Fruit fly (Drosophila melanogaster) whole organism, pupa: ENCODE results near the gene inaF-C.

ENCODE experiments used
- CG10348 ChIP-seq: fragments of 200-800 bp; sonication (Bioruptor generic); IDR thresholded peaks from 2 replicates; pipeline ENCODE4 v1.3.6; 2022; ENCODE audit warnings: missing biosample characterization, missing genetic modification characterization
- CG12605 ChIP-seq: fragments of 200-800 bp; sonication (Bioruptor generic); IDR thresholded peaks from 2 replicates; pipeline ENCODE4 v1.3.6; 2022; ENCODE audit warnings: missing biosample characterization, missing genetic modification characterization
- CG13204 ChIP-seq: fragments of 200-800 bp; sonication (Bioruptor generic); optimal IDR thresholded peaks from 2 replicates; lab custom pipeline; 2018; ENCODE audit warnings: missing biosample characterization, mild to moderate bottlenecking, missing genetic modification characterization, moderate library complexity
- CG4496 ChIP-seq: fragments of 200-800 bp; sonication (Bioruptor generic); IDR thresholded peaks from 3 replicates; pipeline ENCODE4 v1.3.6; 2022; ENCODE audit warnings: missing biosample characterization, missing genetic modification characterization
- CG8301 ChIP-seq: fragments of 200-800 bp; sonication (Bioruptor generic); optimal IDR thresholded peaks from 2 replicates; lab custom pipeline; 2018; ENCODE audit warnings: missing biosample characterization, mild to moderate bottlenecking, missing genetic modification characterization
- EcR ChIP-seq: fragments of 200-800 bp; sonication (Bioruptor generic); optimal IDR thresholded peaks from 3 replicates; lab custom pipeline; 2019; ENCODE audit warnings: missing biosample characterization, missing genetic modification characterization, mild to moderate bottlenecking, moderate library complexity, missing genetic modification reagents
- Snoo ChIP-seq: fragments of 200-800 bp; sonication (Bioruptor generic); optimal IDR thresholded peaks from 3 replicates; lab custom pipeline; 2017; ENCODE audit warnings: missing biosample characterization, mild to moderate bottlenecking, missing genetic modification characterization, inconsistent platforms
- gl ChIP-seq: fragments of 200-800 bp; sonication (Bioruptor generic); optimal IDR thresholded peaks from 2 replicates; lab custom pipeline; 2018; ENCODE audit warnings: missing biosample characterization, mild to moderate bottlenecking, missing genetic modification characterization

DNA sequence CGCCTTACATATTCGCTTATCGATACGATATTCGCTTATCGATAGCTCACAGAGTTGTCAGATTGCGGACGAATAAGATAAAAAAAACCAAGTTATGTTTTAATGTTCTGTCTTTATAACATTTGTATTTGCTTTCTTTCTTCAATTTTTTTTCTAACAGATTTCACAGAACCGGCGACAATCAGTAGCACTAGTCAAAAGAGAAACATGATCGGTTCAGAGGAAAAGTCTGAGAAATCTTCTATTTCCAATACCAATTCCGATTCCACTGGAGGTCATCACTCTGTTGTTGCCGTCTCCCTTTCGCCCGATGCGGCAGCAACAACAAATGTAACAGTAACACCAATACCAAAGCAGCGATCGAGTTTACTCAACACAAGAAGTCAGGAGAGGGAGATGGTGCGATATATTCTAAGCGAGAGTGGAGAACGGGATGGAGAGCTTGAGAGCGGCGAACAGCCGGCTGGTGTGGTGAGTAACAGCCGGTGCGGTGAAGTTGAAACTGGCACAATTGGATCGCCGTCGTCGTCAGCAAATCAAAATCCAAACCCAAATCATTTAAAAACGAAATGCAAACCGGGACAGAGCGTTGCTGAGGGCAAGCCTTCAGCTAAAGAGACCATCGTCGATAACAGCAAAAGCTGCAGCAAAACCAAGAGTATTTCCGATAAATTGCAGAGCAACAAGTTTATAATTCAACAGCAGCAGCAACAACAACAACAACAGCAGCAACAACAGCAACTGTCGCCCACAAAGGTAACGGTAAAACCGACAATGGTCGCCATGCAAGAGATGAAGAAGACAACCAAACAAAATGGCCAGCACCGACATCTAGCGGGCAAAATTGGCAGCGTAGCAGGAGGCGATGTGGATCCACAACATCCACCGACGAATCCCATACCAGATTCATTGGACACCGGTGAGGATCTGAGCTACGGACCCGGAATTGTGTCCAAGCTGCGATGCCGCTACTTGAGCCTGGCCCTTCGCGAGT is 49.7 kb downstream of the inaF-C start:
- TF ChIP-seq CG4496 (peak; percentile 43; the same call in 1 of the 3 replicates), CG12605 (peak; percentile 10; the same call in 1 of the 2 replicates), CG8301 (tag; lab: Kevin White, UChicago) (peak; percentile 24), Snoo (tag; lab: Kevin White, UChicago) (peak; percentile 37), gl (tag; lab: Kevin White, UChicago) (no peak), CG10348 (GFP tag; lab: Robert Waterston, UW) (no peak), EcR (peak; percentile 99), CG13204 (GFP tag; lab: Kevin White, UChicago) (peak; percentile 42)
